Worm (Caenorhabditis elegans) whole organism, L4/young adult: ENCODE data around the gene D1069.3.

ENCODE experiments used
- W03F9.2 ChIP-seq: fragments of 150-350 bp; optimal IDR thresholded peaks from 2 replicates; lab custom pipeline; 2014; ENCODE audit warnings: missing biosample characterization, missing genetic modification characterization
- him-1 ChIP-seq: sonication (generic microtip); optimal IDR thresholded peaks from 2 replicates; lab custom pipeline; 2016; ENCODE audit warnings: missing genotype, missing genetic modification reagents, missing genetic modification characterization, missing compliant biosample characterization

- TF ChIP-seq him-1 (tag; lab: Kevin White, UChicago) (no peak), W03F9.2 (tag; lab: Kevin White, UChicago) (no peak)
Observed at ce11 chrII:388533-388932, 40.8 kb upstream of the D1069.3 start, which contains the start of gene nstp-4.
